Fruit fly (Drosophila melanogaster) whole organism, wandering third instar larva: Measurements from ENCODE around the gene CG12398.

Source experiments
- CrebA ChIP-seq: fragments of 200-800 bp; sonication (Bioruptor generic); optimal IDR thresholded peaks from 2 replicates; lab custom pipeline; 2016; ENCODE audit warnings: missing biosample characterization, mild to moderate bottlenecking, missing genetic modification characterization, borderline replicate concordance
- GATAd ChIP-seq: sonication (Bioruptor generic); optimal IDR thresholded peaks from 2 replicates; lab custom pipeline; 2016; ENCODE audit warnings: missing biosample characterization, missing genetic modification characterization
- dmrt93B ChIP-seq: fragments of 200-800 bp; sonication (Bioruptor generic); optimal IDR thresholded peaks from 2 replicates; lab custom pipeline; 2018; ENCODE audit warnings: missing biosample characterization, mild to moderate bottlenecking, missing genetic modification characterization
- fru ChIP-seq: fragments of 200-800 bp; sonication (Bioruptor generic); optimal IDR thresholded peaks from 3 replicates; lab custom pipeline; 2016; ENCODE audit warnings: missing biosample characterization, mild to moderate bottlenecking, missing genetic modification characterization
- pan ChIP-seq: fragments of >200 bp; optimal IDR thresholded peaks from 2 replicates; lab custom pipeline; 2017

DNA sequence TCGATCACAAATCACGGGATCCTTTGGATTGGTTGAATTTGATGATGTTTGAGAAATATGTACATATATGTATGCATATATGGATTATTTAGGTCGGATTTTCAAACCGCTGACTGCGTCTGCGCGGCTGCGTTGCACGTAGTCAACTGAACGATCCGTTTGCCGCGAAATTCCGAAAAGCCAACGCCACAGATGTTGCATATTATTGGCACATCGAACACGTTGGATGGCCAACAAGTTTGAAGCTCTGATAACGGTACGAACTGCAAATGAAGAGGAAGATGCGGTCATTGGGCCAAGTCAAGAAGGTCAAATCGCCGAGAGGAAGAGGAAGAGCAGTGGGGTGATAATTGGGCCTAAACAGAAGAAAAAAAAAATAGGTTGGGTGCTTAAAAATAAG is 42.6 kb downstream of the CG12398 start, which contains the start of gene CG9518:
- TF ChIP-seq dmrt93B (GFP tag; lab: Kevin White, UChicago) (no peak), fru (GFP tag; lab: Kevin White, UChicago) (no peak), CrebA (GFP tag; lab: Kevin White, UChicago) (no peak), GATAd (GFP tag; lab: Kevin White, UChicago) (no peak), pan (lab: Kevin White, UChicago) (no peak)
